Worm (Caenorhabditis elegans) whole organism, mixed stage, embryonic: ENCODE results near the gene R03D7.8.

Experiments used
- M03D4.4 ChIP-seq: sonication (generic microtip); optimal IDR thresholded peaks from 2 replicates; lab custom pipeline; 2017; ENCODE audit warnings: mild to moderate bottlenecking, missing genetic modification characterization, missing compliant biosample characterization
- bed-3 ChIP-seq: fragments of 200-800 bp; sonication (Bioruptor generic); optimal IDR thresholded peaks from 3 replicates; lab custom pipeline; 2018; ENCODE audit warnings: mild to moderate bottlenecking, missing genetic modification characterization, moderate library complexity, missing compliant biosample characterization
- blmp-1 ChIP-seq: fragments of 150-350 bp; optimal IDR thresholded peaks from 2 replicates; lab custom pipeline; 2014; ENCODE audit warnings: missing biosample characterization, missing genetic modification characterization
- ceh-39 ChIP-seq: fragments of 150-350 bp; optimal IDR thresholded peaks from 2 replicates; lab custom pipeline; 2014; ENCODE audit warnings: missing biosample characterization, missing genetic modification characterization
- ceh-43 ChIP-seq: fragments of 200-800 bp; sonication (Bioruptor generic); optimal IDR thresholded peaks from 2 replicates; lab custom pipeline; 2018; ENCODE audit warnings: mild to moderate bottlenecking, missing genetic modification characterization, moderate library complexity, missing compliant biosample characterization
- ceh-83 ChIP-seq: fragments of 200-800 bp; sonication (Bioruptor generic); optimal IDR thresholded peaks from 2 replicates; lab custom pipeline; 2018; ENCODE audit warnings: mild to moderate bottlenecking, missing genetic modification characterization, missing compliant biosample characterization
- ces-1 ChIP-seq: fragments of 150-350 bp; optimal IDR thresholded peaks from 2 replicates; lab custom pipeline; 2014; ENCODE audit warnings: missing biosample characterization, missing genetic modification reagents, missing genetic modification characterization
- cnd-1 ChIP-seq: fragments of 200-800 bp; sonication (Bioruptor generic); optimal IDR thresholded peaks from 2 replicates; lab custom pipeline; 2018; ENCODE audit warnings: mild to moderate bottlenecking, missing genetic modification characterization, missing compliant biosample characterization
- drap-1 ChIP-seq: fragments of 200-800 bp; sonication (Bioruptor generic); optimal IDR thresholded peaks from 3 replicates; lab custom pipeline; 2018; ENCODE audit warnings: mild to moderate bottlenecking, missing genetic modification characterization, missing compliant biosample characterization
- elt-1 ChIP-seq: sonication (generic microtip); optimal IDR thresholded peaks from 2 replicates; lab custom pipeline; 2017; ENCODE audit warnings: missing genetic modification characterization, mild to moderate bottlenecking, missing compliant biosample characterization, antibody characterized with exemption, moderate library complexity, borderline replicate concordance; ENCODE audit not compliant: insufficient read depth
- elt-3 ChIP-seq: fragments of 150-350 bp; optimal IDR thresholded peaks from 2 replicates; lab custom pipeline; 2014; ENCODE audit warnings: missing biosample characterization, missing genetic modification characterization
- flh-1 ChIP-seq: fragments of 200-800 bp; sonication (Bioruptor generic); optimal IDR thresholded peaks from 2 replicates; lab custom pipeline; 2018; ENCODE audit warnings: mild to moderate bottlenecking, missing genetic modification characterization, moderate library complexity, missing compliant biosample characterization
- ham-2 ChIP-seq: fragments of 200-800 bp; sonication (Bioruptor generic); optimal IDR thresholded peaks from 2 replicates; lab custom pipeline; 2018; ENCODE audit warnings: mild to moderate bottlenecking, missing genetic modification characterization, missing compliant biosample characterization
- hlh-1 ChIP-seq: fragments of 150-350 bp; optimal IDR thresholded peaks from 2 replicates; lab custom pipeline; 2014; ENCODE audit warnings: missing biosample characterization, missing genetic modification reagents, missing genetic modification characterization
- lin-13 ChIP-seq: fragments of 150-350 bp; optimal IDR thresholded peaks from 2 replicates; lab custom pipeline; 2014; ENCODE audit warnings: missing biosample characterization, missing genetic modification characterization
- lin-32 ChIP-seq: fragments of 200-800 bp; sonication (Bioruptor generic); optimal IDR thresholded peaks from 2 replicates; lab custom pipeline; 2018; ENCODE audit warnings: mild to moderate bottlenecking, missing genetic modification characterization, missing compliant biosample characterization
- lsy-2 ChIP-seq: fragments of 150-350 bp; optimal IDR thresholded peaks from 2 replicates; lab custom pipeline; 2014; ENCODE audit warnings: missing biosample characterization, missing genetic modification characterization
- mab-5 ChIP-seq: fragments of 150-350 bp; optimal IDR thresholded peaks from 2 replicates; lab custom pipeline; 2014; ENCODE audit warnings: missing biosample characterization, missing genetic modification characterization
- mep-1 ChIP-seq: fragments of 150-350 bp; optimal IDR thresholded peaks from 2 replicates; lab custom pipeline; 2017; ENCODE audit warnings: missing biosample characterization, missing genetic modification reagents, missing genetic modification characterization, inconsistent platforms
- mls-2 ChIP-seq: sonication (generic microtip); optimal IDR thresholded peaks from 2 replicates; lab custom pipeline; 2016; ENCODE audit warnings: mild to moderate bottlenecking, missing genetic modification characterization, moderate library complexity, missing compliant biosample characterization
- nhr-12 ChIP-seq: fragments of 150-350 bp; optimal IDR thresholded peaks from 2 replicates; lab custom pipeline; 2014; ENCODE audit warnings: missing biosample characterization, missing genetic modification characterization
- nhr-2 ChIP-seq: fragments of 150-350 bp; optimal IDR thresholded peaks from 2 replicates; lab custom pipeline; 2014; ENCODE audit warnings: missing biosample characterization, missing genetic modification characterization
- nhr-237 ChIP-seq: fragments of 150-350 bp; optimal IDR thresholded peaks from 2 replicates; lab custom pipeline; 2014; ENCODE audit warnings: missing biosample characterization, missing genetic modification characterization
- nhr-28 ChIP-seq: fragments of 150-350 bp; optimal IDR thresholded peaks from 2 replicates; lab custom pipeline; 2014; ENCODE audit warnings: missing biosample characterization, missing genetic modification characterization
- nhr-76 ChIP-seq: sonication (generic microtip); optimal IDR thresholded peaks from 2 replicates; lab custom pipeline; 2017; ENCODE audit warnings: missing biosample characterization, missing genetic modification characterization
- pha-4 ChIP-seq: fragments of 150-350 bp; optimal IDR thresholded peaks from 2 replicates; lab custom pipeline; 2018; ENCODE audit warnings: missing biosample characterization, missing genetic modification reagents, missing genetic modification characterization
- sem-2 ChIP-seq: fragments of 200-800 bp; sonication (Bioruptor generic); optimal IDR thresholded peaks from 2 replicates; lab custom pipeline; 2018; ENCODE audit warnings: mild to moderate bottlenecking, missing genetic modification characterization, missing compliant biosample characterization
- snpc-4 ChIP-seq: fragments of 150-350 bp; optimal IDR thresholded peaks from 2 replicates; lab custom pipeline; 2014; ENCODE audit warnings: missing biosample characterization, missing genetic modification characterization
- sptf-1 ChIP-seq: sonication (generic microtip); optimal IDR thresholded peaks from 2 replicates; lab custom pipeline; 2017; ENCODE audit warnings: mild to moderate bottlenecking, missing genetic modification characterization, moderate library complexity, missing compliant biosample characterization
- tbx-8 ChIP-seq: fragments of 200-800 bp; sonication (Bioruptor generic); optimal IDR thresholded peaks from 2 replicates; lab custom pipeline; 2018; ENCODE audit warnings: mild to moderate bottlenecking, missing genetic modification characterization, moderate library complexity, missing compliant biosample characterization
- unc-120 ChIP-seq: sonication (generic microtip); optimal IDR thresholded peaks from 2 replicates; lab custom pipeline; 2017; ENCODE audit warnings: missing genetic modification characterization, missing compliant biosample characterization; ENCODE audit not compliant: poor library complexity, severe bottlenecking
- unc-39 ChIP-seq: fragments of 150-350 bp; optimal IDR thresholded peaks from 2 replicates; lab custom pipeline; 2014; ENCODE audit warnings: missing biosample characterization, missing genetic modification characterization
- unc-62 ChIP-seq: fragments of 150-350 bp; optimal IDR thresholded peaks from 2 replicates; lab custom pipeline; 2014; ENCODE audit warnings: missing biosample characterization, missing genetic modification reagents, missing genetic modification characterization
- zip-8 ChIP-seq: fragments of 150-350 bp; optimal IDR thresholded peaks from 2 replicates; lab custom pipeline; 2014; ENCODE audit warnings: missing biosample characterization, missing genetic modification characterization
- ztf-11 ChIP-seq: fragments of 150-350 bp; optimal IDR thresholded peaks from 2 replicates; lab custom pipeline; 2014; ENCODE audit warnings: missing biosample characterization, missing genetic modification characterization

Gene R03D7.8

ce11 chrII:10989180-10989579, 32.5 kb upstream of the R03D7.8 start:
- no peak for TF ChIP-seq bed-3 (GFP tag; lab: Kevin White, UChicago)
- TF ChIP-seq sem-2 (GFP tag; lab: Kevin White, UChicago) = peak; percentile 6
- TF ChIP-seq ham-2 (GFP tag; lab: Kevin White, UChicago) = peak; percentile 1
- no peak for TF ChIP-seq elt-1 (tag; lab: Kevin White, UChicago)
- no peak for TF ChIP-seq unc-39 (tag; lab: Kevin White, UChicago)
- TF ChIP-seq lsy-2 (tag; lab: Kevin White, UChicago) = no peak
- no peak for TF ChIP-seq lin-32 (GFP tag; lab: Kevin White, UChicago)
- no peak for TF ChIP-seq ces-1 (GFP tag; lab: Kevin White, UChicago)
- TF ChIP-seq ztf-11 = no peak
- peak; percentile 13 for TF ChIP-seq ceh-39 (tag; lab: Kevin White, UChicago)
- peak; percentile 39 for TF ChIP-seq mls-2 (tag; lab: Kevin White, UChicago)
- TF ChIP-seq drap-1 = no peak
- no peak for TF ChIP-seq mab-5 (tag; lab: Kevin White, UChicago)
- peak; percentile 82 for TF ChIP-seq zip-8 (tag; lab: Kevin White, UChicago)
- no peak for TF ChIP-seq pha-4 (tag; lab: Kevin White, UChicago)
- TF ChIP-seq sptf-1 (tag; lab: Kevin White, UChicago) = no peak
- no peak for TF ChIP-seq unc-62
- no peak for TF ChIP-seq hlh-1
- no peak for TF ChIP-seq nhr-76
- peak; percentile 32 for TF ChIP-seq cnd-1 (tag; lab: Kevin White, UChicago)
- no peak for TF ChIP-seq unc-120 (tag; lab: Kevin White, UChicago)
- TF ChIP-seq flh-1 = no peak
- no peak for TF ChIP-seq mep-1 (tag; lab: Kevin White, UChicago)
- no peak for TF ChIP-seq ceh-43
- no peak for TF ChIP-seq elt-3 (tag; lab: Kevin White, UChicago)
- TF ChIP-seq nhr-28 (tag; lab: Kevin White, UChicago) = no peak
- TF ChIP-seq snpc-4 = no peak
- TF ChIP-seq blmp-1 (tag; lab: Kevin White, UChicago) = no peak
- TF ChIP-seq nhr-12 (tag; lab: Kevin White, UChicago) = no peak
- TF ChIP-seq ceh-83 = no peak
- peak; percentile 85 for TF ChIP-seq nhr-2 (tag; lab: Kevin White, UChicago)
- no peak for TF ChIP-seq lin-13
- TF ChIP-seq nhr-237 = no peak
- TF ChIP-seq tbx-8 (GFP tag; lab: Kevin White, UChicago) = no peak
- no peak for TF ChIP-seq M03D4.4

- TF ChIP-seq unc-62 (peak; percentile 95), ztf-11 (no peak), ceh-39 (tag; lab: Kevin White, UChicago) (no peak), nhr-12 (tag; lab: Kevin White, UChicago) (no peak), pha-4 (tag; lab: Kevin White, UChicago) (peak; percentile 45), nhr-2 (tag; lab: Kevin White, UChicago) (peak; percentile 73), hlh-1 (peak; percentile 36)
These were observed 31.9 kb upstream of the R03D7.8 start for ce11 chrII:10988575-10988974.

ce11 chrII:10986461-10987090, 29.9 kb upstream of the R03D7.8 start:
- TF ChIP-seq ham-2 (GFP tag; lab: Kevin White, UChicago) = no peak
- no peak for TF ChIP-seq zip-8 (tag; lab: Kevin White, UChicago)
- TF ChIP-seq unc-39 (tag; lab: Kevin White, UChicago) = no peak
- peak; percentile 9 for TF ChIP-seq unc-62
- TF ChIP-seq sptf-1 (tag; lab: Kevin White, UChicago) = peak; percentile 11
- no peak for TF ChIP-seq nhr-28 (tag; lab: Kevin White, UChicago)
- TF ChIP-seq tbx-8 (GFP tag; lab: Kevin White, UChicago) = no peak
- no peak for TF ChIP-seq nhr-12 (tag; lab: Kevin White, UChicago)
- no peak for TF ChIP-seq nhr-2 (tag; lab: Kevin White, UChicago)
- TF ChIP-seq mep-1 (tag; lab: Kevin White, UChicago) = no peak
- TF ChIP-seq lin-32 (GFP tag; lab: Kevin White, UChicago) = peak; percentile 58
- TF ChIP-seq cnd-1 (tag; lab: Kevin White, UChicago) = peak; percentile 58
